Fruit fly (Drosophila melanogaster): ENCODE measurements around the gene CG32407.

CG32407 gene

DNA sequence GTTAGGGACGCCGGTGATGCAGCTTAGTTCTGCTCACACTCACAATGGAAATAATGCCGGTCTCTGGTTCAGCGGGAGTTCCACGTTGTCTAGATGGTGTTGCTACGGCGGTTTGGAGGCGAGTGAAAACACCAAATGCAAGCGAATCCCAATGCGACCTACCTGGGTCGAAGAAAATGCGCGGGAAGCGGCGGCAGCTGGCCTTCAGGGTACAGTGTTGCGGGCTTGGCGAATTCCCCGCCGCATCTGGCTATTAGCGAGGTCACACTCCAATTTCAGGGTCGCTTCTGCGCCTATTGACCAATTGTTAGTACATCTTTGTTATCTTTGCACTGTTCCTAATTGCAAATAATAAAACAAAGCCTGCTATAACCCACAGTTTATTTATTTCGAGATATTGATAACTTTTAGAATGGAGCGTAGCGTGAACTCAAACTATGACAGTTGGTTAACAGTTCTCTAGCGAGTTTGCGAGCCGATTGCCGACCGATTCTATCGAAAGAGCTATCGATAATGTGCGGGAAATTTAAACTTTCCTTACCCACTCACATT is 10.6 kb downstream of the CG32407 start, which contains the start of gene Rcc1:
TSS of gene Rcc1 (minus strand) at position 411 of the 552 bp plus-strand sequence.
- TF ChIP-seq CG17385 (GFP tag; optimal IDR thresholded peaks at IDR 0.05) = no peak
- no peak for TF ChIP-seq crc (GFP tag; optimal IDR thresholded peaks at IDR 0.05)
- TF ChIP-seq CG7372 (GFP tag; IDR thresholded peaks at IDR 0.05) = no peak
- TF ChIP-seq luna (GFP tag; optimal IDR thresholded peaks at IDR 0.05) = no peak
- TF ChIP-seq crp (GFP tag; optimal IDR thresholded peaks at IDR 0.05) = peak in 1 of 2 experiments; percentile 79
- TF ChIP-seq Abd-B (GFP tag; optimal IDR thresholded peaks at IDR 0.05) = no peak
- TF ChIP-seq CG17912 (GFP tag; optimal IDR thresholded peaks at IDR 0.05) = no peak
- no peak for TF ChIP-seq cwo (GFP tag; optimal IDR thresholded peaks at IDR 0.05)
- peak; percentile 14 to 24 for TF ChIP-seq dpn (GFP tag; optimal IDR thresholded peaks at IDR 0.05)
- TF ChIP-seq fd3F (GFP tag; optimal IDR thresholded peaks at IDR 0.05) = no peak
- TF ChIP-seq pho (GFP tag; optimal IDR thresholded peaks at IDR 0.05) = peak; percentile 42
- no peak for TF ChIP-seq CG15479 (GFP tag; optimal IDR thresholded peaks at IDR 0.05)
- no peak for TF ChIP-seq CG10209 (GFP tag; optimal IDR thresholded peaks at IDR 0.05)
- no peak for TF ChIP-seq CG3065 (GFP tag; optimal IDR thresholded peaks at IDR 0.05)
- peak; percentile 90 for TF ChIP-seq hkb (optimal IDR thresholded peaks at IDR 0.05)
- TF ChIP-seq hkb (GFP tag; IDR thresholded peaks at IDR 0.05) = no peak
- TF ChIP-seq inv (GFP tag; IDR thresholded peaks at IDR 0.05; ENCODE audit: partially characterized antibody) = peak; percentile 54
- no peak for TF ChIP-seq wek (GFP tag; optimal IDR thresholded peaks at IDR 0.05)
- TF ChIP-seq Poxn (GFP tag; IDR thresholded peaks at IDR 0.05) = no peak
- no peak for TF ChIP-seq CG16815 (GFP tag; optimal IDR thresholded peaks at IDR 0.05)
- TF ChIP-seq Xrp1 (GFP tag; IDR thresholded peaks at IDR 0.05) = 0 out of 2 replicates have a peak, but pooled peaks have one; percentile 29
- no peak for TF ChIP-seq CG17802 (tag; optimal IDR thresholded peaks at IDR 0.05)
- no peak for TF ChIP-seq B-H2 (GFP tag; optimal IDR thresholded peaks at IDR 0.05)
- TF ChIP-seq so (GFP tag; IDR thresholded peaks at IDR 0.05) = no peak
- no peak for TF ChIP-seq CG5953 (GFP tag; IDR thresholded peaks at IDR 0.05)
- no peak for TF ChIP-seq CG1024 (GFP tag; IDR thresholded peaks at IDR 0.05)
- no peak for TF ChIP-seq NC2α (GFP tag; optimal IDR thresholded peaks at IDR 0.05)
- no peak for TF ChIP-seq Antp (GFP tag; optimal IDR thresholded peaks at IDR 0.05)
- TF ChIP-seq kay (GFP tag; optimal IDR thresholded peaks at IDR 0.05) = no peak
- TF ChIP-seq CG6654 (GFP tag; optimal IDR thresholded peaks at IDR 0.05) = no peak
- no peak for TF ChIP-seq CrebB (tag; optimal IDR thresholded peaks at IDR 0.05)
- TF ChIP-seq CG17361 (GFP tag; IDR thresholded peaks at IDR 0.05) = no peak
- TF ChIP-seq Asciz (GFP tag; optimal IDR thresholded peaks at IDR 0.05) = no peak
- peak; percentile 94 for TF ChIP-seq bigmax (GFP tag; optimal IDR thresholded peaks at IDR 0.05)
- peak; percentile 24 for TF ChIP-seq dmrt11E (tag; optimal IDR thresholded peaks at IDR 0.05)
- TF ChIP-seq CG3281 (GFP tag; optimal IDR thresholded peaks at IDR 0.05) = no peak
- no peak for TF ChIP-seq D19B (GFP tag; optimal IDR thresholded peaks at IDR 0.05)
- TF ChIP-seq CG10267 (tag; optimal IDR thresholded peaks at IDR 0.05) = peak; percentile 69
- no peak for TF ChIP-seq CG32772 (GFP tag; IDR thresholded peaks at IDR 0.05)
- no peak for TF ChIP-seq CG12391 (tag; optimal IDR thresholded peaks at IDR 0.05)
- no peak for TF ChIP-seq CG6689 (GFP tag; IDR thresholded peaks at IDR 0.05)
- TF ChIP-seq ham (GFP tag; IDR thresholded peaks at IDR 0.05) = no peak
- TF ChIP-seq twi (tag; optimal IDR thresholded peaks at IDR 0.05) = peak; percentile 20
- no peak for TF ChIP-seq CG1792 (GFP tag; optimal IDR thresholded peaks at IDR 0.05)
- TF ChIP-seq pita (GFP tag; optimal IDR thresholded peaks at IDR 0.05) = peak; percentile 74
- TF ChIP-seq hth (optimal IDR thresholded peaks at IDR 0.05) = no peak
- peak; percentile 61 for TF ChIP-seq MESR4 (GFP tag; optimal IDR thresholded peaks at IDR 0.05)
- TF ChIP-seq fd102C (GFP tag; optimal IDR thresholded peaks at IDR 0.05) = no peak
- TF ChIP-seq cad (GFP tag; optimal IDR thresholded peaks at IDR 0.05) = no peak
- no peak for TF ChIP-seq run (tag; optimal IDR thresholded peaks at IDR 0.05)
- TF ChIP-seq trem (tag; optimal IDR thresholded peaks at IDR 0.05) = peak; percentile 87

Data from whole organism, embryonic.